Worm (Caenorhabditis elegans) whole organism, late embryonic: ENCODE results near the gene F58G1.8.
A peak's percentile ranks its signal among the peaks of the same experiment; 100 is the strongest.

Source experiments
- K09A11.1 ChIP-seq: sonication (generic microtip); optimal IDR thresholded peaks from 2 replicates; lab custom pipeline; 2017; ENCODE audit warnings: antibody characterized with exemption, mild to moderate bottlenecking, missing genetic modification characterization, missing compliant biosample characterization; ENCODE audit not compliant: insufficient read depth
- T23F11.4 ChIP-seq: fragments of 200-800 bp; sonication (Bioruptor generic); optimal IDR thresholded peaks from 2 replicates; lab custom pipeline; 2018; ENCODE audit warnings: mild to moderate bottlenecking, missing genetic modification characterization, missing compliant biosample characterization
- Y22D7AL.16 ChIP-seq: sonication (generic microtip); optimal IDR thresholded peaks from 2 replicates; lab custom pipeline; 2016; ENCODE audit warnings: missing genetic modification characterization, missing compliant biosample characterization
- ahr-1 ChIP-seq: sonication (generic microtip); optimal IDR thresholded peaks from 2 replicates; lab custom pipeline; 2016; ENCODE audit warnings: missing genetic modification characterization, missing compliant biosample characterization
- ama-1 ChIP-seq: fragments of 150-350 bp; optimal IDR thresholded peaks from 2 replicates; lab custom pipeline; 2014
- ceh-14 ChIP-seq: sonication (generic microtip); optimal IDR thresholded peaks from 2 replicates; lab custom pipeline; 2016; ENCODE audit warnings: missing genotype, missing genetic modification characterization, missing compliant biosample characterization
- ceh-18 ChIP-seq: sonication (generic microtip); optimal IDR thresholded peaks from 2 replicates; lab custom pipeline; 2016; ENCODE audit warnings: missing genetic modification characterization, missing compliant biosample characterization
- ceh-31 ChIP-seq: sonication (generic microtip); optimal IDR thresholded peaks from 2 replicates; lab custom pipeline; 2016; ENCODE audit warnings: missing genetic modification characterization, missing compliant biosample characterization
- ceh-34 ChIP-seq: sonication (generic microtip); optimal IDR thresholded peaks from 2 replicates; lab custom pipeline; 2016; ENCODE audit warnings: mild to moderate bottlenecking, missing genetic modification characterization, missing compliant biosample characterization
- ceh-48 ChIP-seq: sonication (generic microtip); optimal IDR thresholded peaks from 2 replicates; lab custom pipeline; 2016; ENCODE audit warnings: missing genetic modification characterization, inconsistent platforms, missing compliant biosample characterization
- ceh-6 ChIP-seq: fragments of 200-800 bp; sonication (Bioruptor generic); optimal IDR thresholded peaks from 2 replicates; lab custom pipeline; 2018; ENCODE audit warnings: mild to moderate bottlenecking, missing genetic modification characterization, missing compliant biosample characterization
- ceh-9 ChIP-seq: sonication (generic microtip); optimal IDR thresholded peaks from 2 replicates; lab custom pipeline; 2016; ENCODE audit warnings: mild to moderate bottlenecking, missing genetic modification characterization, inconsistent platforms, missing compliant biosample characterization
- che-1 ChIP-seq: sonication (generic microtip); optimal IDR thresholded peaks from 2 replicates; lab custom pipeline; 2016; ENCODE audit warnings: mild to moderate bottlenecking, missing genetic modification characterization, missing compliant biosample characterization
- dmd-4 ChIP-seq: sonication (generic microtip); optimal IDR thresholded peaks from 2 replicates; lab custom pipeline; 2016; ENCODE audit warnings: borderline replicate concordance, missing genetic modification characterization, missing compliant biosample characterization
- elt-2 ChIP-seq: sonication (generic microtip); optimal IDR thresholded peaks from 2 replicates; lab custom pipeline; 2016; ENCODE audit warnings: missing genetic modification reagents, missing genetic modification characterization, missing compliant biosample characterization
- elt-4 ChIP-seq: sonication (generic microtip); optimal IDR thresholded peaks from 2 replicates; lab custom pipeline; 2016; ENCODE audit warnings: missing genetic modification characterization, missing compliant biosample characterization
- hlh-13 ChIP-seq: fragments of 200-800 bp; sonication (Bioruptor generic); optimal IDR thresholded peaks from 2 replicates; lab custom pipeline; 2018; ENCODE audit warnings: mild to moderate bottlenecking, missing genetic modification characterization, missing compliant biosample characterization
- hlh-30 ChIP-seq: sonication (generic microtip); optimal IDR thresholded peaks from 2 replicates; lab custom pipeline; 2017; ENCODE audit warnings: antibody characterized with exemption, missing genetic modification characterization, missing compliant biosample characterization; ENCODE audit not compliant: insufficient read depth
- lim-6 ChIP-seq: sonication (generic microtip); optimal IDR thresholded peaks from 2 replicates; lab custom pipeline; 2016; ENCODE audit warnings: missing genetic modification characterization, missing compliant biosample characterization
- lin-11 ChIP-seq: fragments of 200-800 bp; sonication (Bioruptor generic); optimal IDR thresholded peaks from 2 replicates; lab custom pipeline; 2018; ENCODE audit warnings: mild to moderate bottlenecking, missing genetic modification characterization, missing compliant biosample characterization
- mec-3 ChIP-seq: sonication (generic microtip); optimal IDR thresholded peaks from 2 replicates; lab custom pipeline; 2016; ENCODE audit warnings: borderline replicate concordance, missing genetic modification characterization, missing compliant biosample characterization
- nhr-11 ChIP-seq: fragments of 150-350 bp; optimal IDR thresholded peaks from 2 replicates; lab custom pipeline; 2014; ENCODE audit warnings: missing biosample characterization, missing genetic modification characterization
- pat-9 ChIP-seq: fragments of 200-800 bp; sonication (Bioruptor generic); optimal IDR thresholded peaks from 2 replicates; lab custom pipeline; 2018; ENCODE audit warnings: mild to moderate bottlenecking, missing genetic modification characterization, moderate library complexity, missing compliant biosample characterization
- pha-4 ChIP-seq: fragments of 150-350 bp; optimal IDR thresholded peaks from 2 replicates; lab custom pipeline; 2018; ENCODE audit warnings: missing biosample characterization, missing genetic modification reagents, missing genetic modification characterization
- ref-2 ChIP-seq: sonication (generic microtip); optimal IDR thresholded peaks from 2 replicates; lab custom pipeline; 2016; ENCODE audit warnings: missing genetic modification characterization, missing compliant biosample characterization
- rnt-1 ChIP-seq: sonication (generic microtip); optimal IDR thresholded peaks from 2 replicates; lab custom pipeline; 2016; ENCODE audit warnings: missing genetic modification characterization, missing compliant biosample characterization
- sdc-2 ChIP-seq: sonication (generic microtip); optimal IDR thresholded peaks from 2 replicates; lab custom pipeline; 2016; ENCODE audit warnings: missing genotype, missing genetic modification characterization, missing compliant biosample characterization
- sox-4 ChIP-seq: sonication (generic microtip); optimal IDR thresholded peaks from 2 replicates; lab custom pipeline; 2017; ENCODE audit warnings: mild to moderate bottlenecking, missing genetic modification characterization, inconsistent platforms, missing compliant biosample characterization
- tbx-2 ChIP-seq: sonication (generic microtip); optimal IDR thresholded peaks from 2 replicates; lab custom pipeline; 2016; ENCODE audit warnings: missing genetic modification characterization, missing compliant biosample characterization
- unc-3 ChIP-seq, 2 experiments: fragments of 200-800 bp in 1 of 2; sonication (Bioruptor generic) in 1 of 2; sonication (generic microtip) in 1 of 2; conservative IDR thresholded peaks in 1 of 2; optimal IDR thresholded peaks in 1 of 2; 2 replicates each; pipeline versions ENCODE4 v1.3.6 to Lab custom; 2016 to 2022; ENCODE audit warnings: missing compliant biosample characterization in 2 of 2, missing genetic modification characterization in 2 of 2, missing genetic modification reagents in 1 of 2
- unc-55 ChIP-seq: sonication (generic microtip); optimal IDR thresholded peaks from 2 replicates; lab custom pipeline; 2017; ENCODE audit warnings: missing biosample characterization, missing genetic modification reagents, missing genetic modification characterization
- ztf-16 ChIP-seq: sonication (generic microtip); optimal IDR thresholded peaks from 2 replicates; lab custom pipeline; 2017; ENCODE audit warnings: missing genetic modification characterization, missing compliant biosample characterization

F58G1.8 gene

ce11 chrII:12961743-12962142 lies 36.3 kb upstream of the F58G1.8 start:
- no peak for TF ChIP-seq elt-4
- no peak for TF ChIP-seq unc-3 (GFP tag; conservative IDR thresholded peaks at IDR 0.05; lab: Robert Waterston, UW)
- no peak for TF ChIP-seq unc-3 (tag; optimal IDR thresholded peaks at IDR 0.05; lab: Kevin White, UChicago)
- TF ChIP-seq ceh-14 (tag; lab: Kevin White, UChicago): no peak
- TF ChIP-seq ahr-1: no peak
- no peak for TF ChIP-seq ref-2 (tag; lab: Kevin White, UChicago)
- TF ChIP-seq hlh-13 (GFP tag; lab: Kevin White, UChicago): no peak
- no peak for TF ChIP-seq K09A11.1 (tag; lab: Kevin White, UChicago)
- TF ChIP-seq pat-9: no peak
- TF ChIP-seq pha-4 (tag; lab: Kevin White, UChicago): no peak
- TF ChIP-seq hlh-30 (tag; lab: Kevin White, UChicago): no peak
- no peak for TF ChIP-seq mec-3 (tag; lab: Kevin White, UChicago)
- no peak for TF ChIP-seq ceh-6
- TF ChIP-seq sox-4 (tag; lab: Kevin White, UChicago): no peak
- TF ChIP-seq sdc-2 (tag; lab: Kevin White, UChicago): no peak
- TF ChIP-seq che-1 (tag; lab: Kevin White, UChicago): no peak

DNA sequence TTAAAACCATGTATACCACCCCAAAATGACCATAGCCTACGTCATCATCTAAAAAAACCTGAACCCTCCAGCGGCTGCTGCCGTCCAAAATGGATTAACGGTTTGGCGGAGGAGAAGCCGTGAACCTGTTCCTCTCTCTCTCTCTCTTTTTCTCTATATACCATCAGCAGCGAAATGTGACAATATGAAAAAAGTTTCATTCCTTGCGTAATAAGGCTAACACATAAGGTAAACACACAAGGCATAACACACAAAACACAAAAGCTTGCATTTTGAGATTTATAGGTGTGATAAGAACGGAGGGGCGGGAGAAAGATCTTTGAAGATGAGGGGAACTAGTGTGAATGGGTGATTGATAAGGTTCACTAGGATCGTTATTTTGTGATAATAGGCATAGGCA lies 35.8 kb upstream of the F58G1.8 start:
- TF ChIP-seq ama-1 (lab: Kevin White, UChicago) (no peak), Y22D7AL.16 (tag; lab: Kevin White, UChicago) (no peak), ztf-16 (tag; lab: Kevin White, UChicago) (no peak), lim-6 (tag; lab: Kevin White, UChicago) (no peak), ref-2 (tag; lab: Kevin White, UChicago) (no peak), hlh-30 (tag; lab: Kevin White, UChicago) (no peak), T23F11.4 (GFP tag; lab: Kevin White, UChicago) (no peak), lin-11 (tag; lab: Kevin White, UChicago) (no peak), pat-9 (no peak), pha-4 (tag; lab: Kevin White, UChicago) (no peak), rnt-1 (tag; lab: Kevin White, UChicago) (no peak), dmd-4 (tag; lab: Kevin White, UChicago) (no peak)

DNA sequence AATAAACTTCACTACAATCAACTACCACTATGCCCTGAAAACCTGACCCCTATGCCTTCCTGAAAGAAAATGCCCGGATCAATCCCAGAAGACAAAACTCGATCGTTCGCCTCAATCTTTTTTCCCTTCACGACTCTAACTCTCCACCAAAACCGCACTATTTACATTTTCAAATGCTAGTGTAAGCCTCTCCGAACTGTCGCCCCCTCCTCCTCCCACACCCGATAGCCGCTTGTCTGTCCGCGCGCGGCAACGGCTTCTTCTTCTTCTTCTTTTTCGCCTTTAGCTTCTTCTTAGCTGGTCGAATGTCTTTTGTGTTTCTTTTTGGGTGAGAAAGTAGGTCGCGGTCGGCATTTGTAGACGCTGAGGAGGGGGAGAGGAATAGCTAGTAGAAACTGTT lies 34.8 kb upstream of the F58G1.8 start:
- TF ChIP-seq ztf-16 (tag; lab: Kevin White, UChicago) (no peak), unc-3 (GFP tag; conservative IDR thresholded peaks at IDR 0.05; lab: Robert Waterston, UW) (no peak), unc-3 (tag; optimal IDR thresholded peaks at IDR 0.05; lab: Kevin White, UChicago) (no peak), T23F11.4 (GFP tag; lab: Kevin White, UChicago) (no peak), elt-4 (no peak), ceh-48 (tag; lab: Kevin White, UChicago) (no peak), ceh-9 (tag; lab: Kevin White, UChicago) (no peak), ama-1 (lab: Kevin White, UChicago) (no peak)

DNA sequence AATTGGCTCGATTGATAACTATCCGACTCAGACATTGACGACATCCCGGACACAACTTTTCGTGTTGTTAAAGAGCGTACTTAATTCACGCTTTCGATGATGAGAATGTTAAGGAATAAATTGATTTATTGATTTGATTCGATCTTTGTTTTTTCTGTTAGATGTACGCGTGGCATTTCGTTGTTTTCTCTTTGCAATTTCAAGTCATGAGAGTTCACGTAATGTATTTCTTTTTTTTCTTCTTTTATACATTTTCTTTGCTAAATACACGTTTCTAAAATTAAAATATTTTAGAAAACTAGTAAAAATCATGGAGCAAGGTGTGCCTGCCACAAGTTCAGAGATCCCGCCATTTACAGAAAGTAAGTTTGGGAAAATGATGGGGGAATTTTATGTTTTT lies 29.2 kb upstream of the F58G1.8 start, which contains the start of the genes Y38F1A.1 and Y38F1A.2:
Gene Y38F1A.1 (minus strand): TSS at position 101 of the 400 bp plus-strand sequence.
Gene Y38F1A.2 (plus strand): TSS at position 289 of the 400 bp plus-strand sequence.
- no peak for TF ChIP-seq ceh-34 (tag; lab: Kevin White, UChicago)
- no peak for TF ChIP-seq nhr-11

- TF ChIP-seq ceh-31: peak; percentile 0
- peak; percentile 35 for TF ChIP-seq tbx-2 (tag; lab: Kevin White, UChicago)
- no peak for TF ChIP-seq unc-3 (GFP tag; conservative IDR thresholded peaks at IDR 0.05; lab: Robert Waterston, UW)
- TF ChIP-seq unc-3 (tag; optimal IDR thresholded peaks at IDR 0.05; lab: Kevin White, UChicago): no peak
- no peak for TF ChIP-seq ceh-9 (tag; lab: Kevin White, UChicago)
- no peak for TF ChIP-seq ceh-14 (tag; lab: Kevin White, UChicago)
- TF ChIP-seq unc-55 (GFP tag; lab: Kevin White, UChicago): peak; percentile 67
- TF ChIP-seq elt-2 (tag; lab: Kevin White, UChicago): peak; percentile 6
- TF ChIP-seq rnt-1 (tag; lab: Kevin White, UChicago): peak; percentile 43
- peak; percentile 9 for TF ChIP-seq ceh-18
- no peak for TF ChIP-seq sdc-2 (tag; lab: Kevin White, UChicago)
These were observed 27.8 kb upstream of the F58G1.8 start for ce11 chrII:12953297-12953696.
